Fruit fly (Drosophila melanogaster): Measurements from ENCODE around the gene nAChRbeta3.

Gene nAChRbeta3

dm6 chr2L:510534-511014 lies 34.4 kb upstream of the nAChRbeta3 start (continued):
- TF ChIP-seq CG4854 (GFP tag; optimal IDR thresholded peaks at IDR 0.05) (peak; percentile 62), corto (GFP tag; optimal IDR thresholded peaks at IDR 0.05) (peak; percentile 3), CG7556 (GFP tag; optimal IDR thresholded peaks at IDR 0.05) (peak; percentile 65), Atf3 (GFP tag; optimal IDR thresholded peaks at IDR 0.05) (peak; percentile 69), wek (GFP tag; optimal IDR thresholded peaks at IDR 0.05) (peak; percentile 73), CG7786 (GFP tag; optimal IDR thresholded peaks at IDR 0.05) (peak; percentile 40), CG31441 (GFP tag; IDR thresholded peaks at IDR 0.05) (peak; percentile 76), lab (GFP tag; optimal IDR thresholded peaks at IDR 0.05) (peak; percentile 77), CG13123 (GFP tag; optimal IDR thresholded peaks at IDR 0.05) (peak; percentile 70), pnt (GFP tag; optimal IDR thresholded peaks at IDR 0.05) (peak; percentile 53), CG16779 (GFP tag; IDR thresholded peaks at IDR 0.05) (no peak), sr (GFP tag; IDR thresholded peaks at IDR 0.05) (0 out of 3 replicates have a peak, but pooled peaks have one; percentile 29), CG16813 (GFP tag; IDR thresholded peaks at IDR 0.05; ENCODE audit: partially characterized antibody) (no peak), CG7357 (GFP tag; IDR thresholded peaks at IDR 0.05) (no peak), sqz (GFP tag; optimal IDR thresholded peaks at IDR 0.05) (peak; percentile 82), CG1832 (GFP tag; optimal IDR thresholded peaks at IDR 0.05) (peak; percentile 52), CG4282 (GFP tag; optimal IDR thresholded peaks at IDR 0.05) (peak; percentile 50), CG12104 (GFP tag; optimal IDR thresholded peaks at IDR 0.05) (peak; percentile 6), amos (GFP tag; IDR thresholded peaks at IDR 0.05; ENCODE audit: partially characterized antibody) (no peak), CG17612 (GFP tag; IDR thresholded peaks at IDR 0.05) (no peak), CG8388 (GFP tag; optimal IDR thresholded peaks at IDR 0.05) (peak; percentile 39), mam (GFP tag; optimal IDR thresholded peaks at IDR 0.05) (no peak), Neu2 (GFP tag; optimal IDR thresholded peaks at IDR 0.05; ENCODE audit: borderline replicate concordance) (no peak), CG34422 (GFP tag; IDR thresholded peaks at IDR 0.05) (peak; percentile 81; the same call in 1 of the 3 replicates), dmrt99B (tag; optimal IDR thresholded peaks at IDR 0.05) (peak; percentile 48), Awh (GFP tag; IDR thresholded peaks at IDR 0.05) (peak; percentile 54; the same call in 1 of the 2 replicates), gt (GFP tag; IDR thresholded peaks at IDR 0.05) (no peak), CG13296 (GFP tag; optimal IDR thresholded peaks at IDR 0.05) (peak; percentile 40), CG9797 (GFP tag; optimal IDR thresholded peaks at IDR 0.05) (peak; percentile 37), gem (tag; optimal IDR thresholded peaks at IDR 0.05) (peak; percentile 76), CG13775 (GFP tag; optimal IDR thresholded peaks at IDR 0.05) (peak; percentile 23), nerfin-2 (GFP tag; IDR thresholded peaks at IDR 0.05; ENCODE audit: partially characterized antibody) (0 out of 2 replicates have a peak, but pooled peaks have one; percentile 31), cg (GFP tag; optimal IDR thresholded peaks at IDR 0.05) (peak; percentile 85), so (GFP tag; IDR thresholded peaks at IDR 0.05) (peak; percentile 68; the same call in 2 of the 3 replicates), pan (optimal IDR thresholded peaks at IDR 0.05) (no peak), pan (GFP tag; optimal IDR thresholded peaks at IDR 0.05 in 1 of 2, IDR thresholded peaks at IDR 0.05 in 1 of 2) (no peak), Hr3 (GFP tag; optimal IDR thresholded peaks at IDR 0.05) (peak; percentile 29), CG5953 (GFP tag; IDR thresholded peaks at IDR 0.05) (0 out of 2 replicates have a peak, but pooled peaks have one; percentile 5), CG14014 (GFP tag; IDR thresholded peaks at IDR 0.05) (peak; percentile 31; the same call in 1 of the 2 replicates), prd (optimal IDR thresholded peaks at IDR 0.05) (no peak), prd (GFP tag; IDR thresholded peaks at IDR 0.05) (peak; percentile 54; the same call in 2 of the 3 replicates), CG33213 (GFP tag; optimal IDR thresholded peaks at IDR 0.05) (peak; percentile 47), trem (tag; optimal IDR thresholded peaks at IDR 0.05) (peak; percentile 51), CG10462 (GFP tag; optimal IDR thresholded peaks at IDR 0.05) (peak; percentile 29), CG8359 (GFP tag; optimal IDR thresholded peaks at IDR 0.05; ENCODE audit: borderline replicate concordance) (peak; percentile 86), CG14965 (GFP tag; optimal IDR thresholded peaks at IDR 0.05; ENCODE audit: borderline replicate concordance) (peak; percentile 62), Sry-β (GFP tag; optimal IDR thresholded peaks at IDR 0.05) (peak; percentile 65), bcd (GFP tag; optimal IDR thresholded peaks at IDR 0.05) (peak; percentile 67), B-H2 (GFP tag; optimal IDR thresholded peaks at IDR 0.05) (peak; percentile 33), insv (GFP tag; optimal IDR thresholded peaks at IDR 0.05) (peak in 1 of 2 experiments; percentile 45)

Measured in whole organism, embryonic.